Worm (Caenorhabditis elegans) whole organism, L2 larva: ENCODE measurements around the gene mib-1.
A peak's percentile ranks its signal among the peaks of the same experiment; 100 is the strongest.

ENCODE experiments used
- C34F6.9 ChIP-seq: fragments of 150-350 bp; optimal IDR thresholded peaks from 2 replicates; lab custom pipeline; 2014; ENCODE audit warnings: missing biosample characterization, missing genetic modification characterization
- F13H6.1 ChIP-seq: sonication (generic microtip); optimal IDR thresholded peaks from 2 replicates; lab custom pipeline; 2016; ENCODE audit warnings: missing genetic modification characterization, missing compliant biosample characterization
- R02D3.7 ChIP-seq: fragments of 150-350 bp; optimal IDR thresholded peaks from 2 replicates; lab custom pipeline; 2014; ENCODE audit warnings: missing biosample characterization, missing genetic modification characterization
- Y55F3AM.14 ChIP-seq: fragments of 200-800 bp; sonication (Bioruptor generic); optimal IDR thresholded peaks from 2 replicates; lab custom pipeline; 2018; ENCODE audit warnings: mild to moderate bottlenecking, missing genetic modification characterization, missing compliant biosample characterization
- ZK546.5 ChIP-seq: sonication (generic microtip); optimal IDR thresholded peaks from 2 replicates; lab custom pipeline; 2017; ENCODE audit warnings: missing biosample characterization, missing genetic modification characterization
- alr-1 ChIP-seq: fragments of 150-350 bp; optimal IDR thresholded peaks from 2 replicates; lab custom pipeline; 2014; ENCODE audit warnings: missing biosample characterization, missing genetic modification characterization
- aly-2 ChIP-seq: fragments of 150-350 bp; optimal IDR thresholded peaks from 2 replicates; lab custom pipeline; 2014; ENCODE audit warnings: missing biosample characterization, missing genetic modification characterization
- ceh-16 ChIP-seq: fragments of 150-350 bp; optimal IDR thresholded peaks from 2 replicates; lab custom pipeline; 2014; ENCODE audit warnings: missing biosample characterization, missing genetic modification characterization
- ceh-82 ChIP-seq: fragments of 150-350 bp; optimal IDR thresholded peaks from 2 replicates; lab custom pipeline; 2014; ENCODE audit warnings: missing biosample characterization, missing genetic modification characterization
- crh-2 ChIP-seq: sonication (generic microtip); optimal IDR thresholded peaks from 2 replicates; lab custom pipeline; 2017; ENCODE audit warnings: missing biosample characterization, missing genetic modification characterization
- dmd-4 ChIP-seq: sonication (generic microtip); optimal IDR thresholded peaks from 2 replicates; lab custom pipeline; 2017; ENCODE audit warnings: missing biosample characterization, missing genetic modification characterization
- elt-3 ChIP-seq: sonication (generic microtip); optimal IDR thresholded peaks from 2 replicates; lab custom pipeline; 2017; ENCODE audit warnings: missing biosample characterization, missing genetic modification characterization
- fos-1 ChIP-seq: fragments of 150-350 bp; optimal IDR thresholded peaks from 2 replicates; lab custom pipeline; 2014; ENCODE audit warnings: missing biosample characterization, missing genetic modification characterization
- gmeb-1 ChIP-seq: fragments of 150-350 bp; optimal IDR thresholded peaks from 2 replicates; lab custom pipeline; 2014; ENCODE audit warnings: missing biosample characterization, missing genetic modification characterization
- lin-11 ChIP-seq: fragments of 150-350 bp; sonication (generic microtip); optimal IDR thresholded peaks from 2 replicates; lab custom pipeline; 2014; ENCODE audit warnings: missing biosample characterization, missing genetic modification characterization, inconsistent platforms, mixed read lengths
- lin-13 ChIP-seq: fragments of 150-350 bp; optimal IDR thresholded peaks from 2 replicates; lab custom pipeline; 2014; ENCODE audit warnings: missing biosample characterization, missing genetic modification reagents, missing genetic modification characterization
- lin-39 ChIP-seq: fragments of 150-350 bp; optimal IDR thresholded peaks from 2 replicates; lab custom pipeline; 2014; ENCODE audit warnings: missing biosample characterization, missing genetic modification reagents, missing genetic modification characterization
- lsy-2 ChIP-seq, 2 experiments: fragments of 150-350 bp in 1 of 2; sonication (generic microtip) in 1 of 2; optimal IDR thresholded peaks; 2 replicates each; lab custom pipeline; 2014 to 2017; ENCODE audit warnings: missing biosample characterization in 2 of 2, missing genetic modification characterization in 2 of 2
- mab-5 ChIP-seq: fragments of 150-350 bp; optimal IDR thresholded peaks from 2 replicates; lab custom pipeline; 2014; ENCODE audit warnings: missing biosample characterization, missing genetic modification characterization
- mbf-1 ChIP-seq: sonication (generic microtip); optimal IDR thresholded peaks from 2 replicates; lab custom pipeline; 2017; ENCODE audit warnings: missing biosample characterization, missing genetic modification characterization
- mdl-1 ChIP-seq, 2 experiments: fragments of 150-350 bp in 1 of 2; sonication (generic microtip) in 1 of 2; optimal IDR thresholded peaks; 2 replicates each; lab custom pipeline; 2017; ENCODE audit warnings: missing biosample characterization in 2 of 2, missing genetic modification characterization in 2 of 2
- nhr-10 ChIP-seq: sonication (generic microtip); optimal IDR thresholded peaks from 2 replicates; lab custom pipeline; 2017; ENCODE audit warnings: missing biosample characterization, missing genetic modification characterization
- nhr-12 ChIP-seq: fragments of 150-350 bp; optimal IDR thresholded peaks from 2 replicates; lab custom pipeline; 2014; ENCODE audit warnings: missing biosample characterization, missing genetic modification characterization
- nhr-21 ChIP-seq: fragments of 150-350 bp; optimal IDR thresholded peaks from 2 replicates; lab custom pipeline; 2014; ENCODE audit warnings: missing biosample characterization, missing genetic modification characterization
- nhr-23 ChIP-seq: fragments of 150-350 bp; optimal IDR thresholded peaks from 2 replicates; lab custom pipeline; 2014; ENCODE audit warnings: missing biosample characterization, missing genetic modification reagents, missing genetic modification characterization
- nhr-6 ChIP-seq: fragments of 150-350 bp; optimal IDR thresholded peaks from 2 replicates; lab custom pipeline; 2014; ENCODE audit warnings: missing biosample characterization, missing genetic modification characterization
- nhr-77 ChIP-seq: fragments of 150-350 bp; optimal IDR thresholded peaks from 2 replicates; lab custom pipeline; 2014; ENCODE audit warnings: missing biosample characterization, missing genetic modification characterization
- sem-4 ChIP-seq: fragments of 150-350 bp; optimal IDR thresholded peaks from 2 replicates; lab custom pipeline; 2014; ENCODE audit warnings: missing biosample characterization, missing genetic modification reagents, missing genetic modification characterization
- skn-1 ChIP-seq: sonication (generic microtip); optimal IDR thresholded peaks from 2 replicates; lab custom pipeline; 2017; ENCODE audit warnings: missing biosample characterization, missing genetic modification characterization
- sma-3 ChIP-seq: sonication (generic microtip); optimal IDR thresholded peaks from 2 replicates; lab custom pipeline; 2016; ENCODE audit warnings: missing genetic modification reagents, missing genetic modification characterization, missing compliant biosample characterization
- sma-9 ChIP-seq, 2 experiments: fragments of 150-350 bp in 1 of 2; sonication (generic microtip) in 1 of 2; optimal IDR thresholded peaks; 2 replicates each; lab custom pipeline; 2014 to 2016; ENCODE audit warnings: missing genetic modification characterization in 2 of 2, mild to moderate bottlenecking in 1 of 2, missing biosample characterization in 1 of 2, missing compliant biosample characterization in 1 of 2, missing genetic modification reagents in 1 of 2, moderate library complexity in 1 of 2
- snpc-4 ChIP-seq: fragments of 150-350 bp; optimal IDR thresholded peaks from 2 replicates; lab custom pipeline; 2014; ENCODE audit warnings: missing biosample characterization, missing genetic modification characterization
- unc-39 ChIP-seq: fragments of 150-350 bp; optimal IDR thresholded peaks from 2 replicates; lab custom pipeline; 2014; ENCODE audit warnings: missing biosample characterization, missing genetic modification characterization
- unc-55 ChIP-seq: fragments of 150-350 bp; sonication (generic microtip); optimal IDR thresholded peaks from 3 replicates; lab custom pipeline; 2014; ENCODE audit warnings: missing biosample characterization, missing genetic modification reagents, missing genetic modification characterization
- zag-1 ChIP-seq: fragments of 150-350 bp; optimal IDR thresholded peaks from 2 replicates; lab custom pipeline; 2014; ENCODE audit warnings: missing biosample characterization, missing genetic modification characterization
- ztf-1 ChIP-seq: fragments of 200-800 bp; sonication (Bioruptor generic); conservative IDR thresholded peaks from 2 replicates; pipeline ENCODE4 v1.3.6; 2022; ENCODE audit warnings: missing genetic modification characterization, missing compliant biosample characterization
- ztf-11 ChIP-seq: sonication (generic microtip); optimal IDR thresholded peaks from 2 replicates; lab custom pipeline; 2017; ENCODE audit warnings: missing biosample characterization, missing genetic modification characterization
- ztf-4 ChIP-seq: fragments of 150-350 bp; optimal IDR thresholded peaks from 2 replicates; lab custom pipeline; 2014; ENCODE audit warnings: missing biosample characterization, missing genetic modification characterization

mib-1 gene

ce11 chrIII:11311466-11311865 lies 21.0 kb upstream of the mib-1 start, which contains the start of gene rab-35:
TSS of gene rab-35 (minus strand) at chrIII:11311566.
- no peak for TF ChIP-seq mab-5 (tag; lab: Kevin White, UChicago)
- TF ChIP-seq sem-4 (tag; lab: Kevin White, UChicago): no peak
- no peak for TF ChIP-seq F13H6.1 (tag; lab: Kevin White, UChicago)

ce11 chrIII:11289876-11290275 lies 600 bp downstream of the mib-1 start:
- TF ChIP-seq nhr-6: no peak
- no peak for TF ChIP-seq ztf-11

ce11 chrIII:11288295-11288694 lies 2.2 kb downstream of the mib-1 start:
- TF ChIP-seq sem-4 (tag; lab: Kevin White, UChicago) (no peak), C34F6.9 (tag; lab: Kevin White, UChicago) (no peak), nhr-10 (tag; lab: Kevin White, UChicago) (no peak), ztf-1 (no peak), mbf-1 (tag; lab: Kevin White, UChicago) (no peak), fos-1 (no peak), crh-2 (tag; lab: Kevin White, UChicago) (no peak), aly-2 (tag; lab: Kevin White, UChicago) (no peak), nhr-12 (tag; lab: Kevin White, UChicago) (no peak), snpc-4 (tag; lab: Kevin White, UChicago) (no peak), nhr-23 (tag; lab: Kevin White, UChicago) (no peak)
- TF ChIP-seq, all 48 proteins: peak for 0

ce11 chrIII:11287340-11287739 lies 3.1 kb downstream of the mib-1 start:
- TF ChIP-seq lin-11 (tag; lab: Kevin White, UChicago) (no peak), ZK546.5 (tag; lab: Kevin White, UChicago) (no peak), alr-1 (tag; lab: Kevin White, UChicago) (no peak)

- no peak for TF ChIP-seq sma-9 (GFP tag; optimal IDR thresholded peaks at IDR 0.05; lab: Kevin White, UChicago)
- no peak for TF ChIP-seq sma-9 (tag; optimal IDR thresholded peaks at IDR 0.05; lab: Kevin White, UChicago)
- peak in 1 of 2 experiments; percentile 44 for TF ChIP-seq lsy-2 (tag; optimal IDR thresholded peaks at IDR 0.05; lab: Kevin White, UChicago)
- TF ChIP-seq fos-1: no peak
- no peak for TF ChIP-seq nhr-12 (tag; lab: Kevin White, UChicago)
- peak; percentile 44 for TF ChIP-seq C34F6.9 (tag; lab: Kevin White, UChicago)
- TF ChIP-seq crh-2 (tag; lab: Kevin White, UChicago): peak; percentile 87
- TF ChIP-seq lin-13: peak; percentile 35
- TF ChIP-seq F13H6.1 (tag; lab: Kevin White, UChicago): peak; percentile 32
- peak; percentile 41 for TF ChIP-seq sma-3 (GFP tag; lab: Kevin White, UChicago)
- TF ChIP-seq lin-11 (tag; lab: Kevin White, UChicago): no peak
- TF ChIP-seq nhr-77 (tag; lab: Kevin White, UChicago): no peak
- TF ChIP-seq gmeb-1 (tag; lab: Kevin White, UChicago): peak; percentile 86
- no peak for TF ChIP-seq dmd-4 (tag; lab: Kevin White, UChicago)
- TF ChIP-seq unc-55: peak; percentile 56
- TF ChIP-seq ztf-1: no peak
- TF ChIP-seq sem-4 (tag; lab: Kevin White, UChicago): no peak
- TF ChIP-seq, all 48 proteins: peak for 8
Measured at ce11 chrIII:11286069-11286468, 4.4 kb downstream of the mib-1 start.

- TF ChIP-seq lin-11 (tag; lab: Kevin White, UChicago) (no peak), sma-9 (GFP tag; optimal IDR thresholded peaks at IDR 0.05; lab: Kevin White, UChicago) (no peak), sma-9 (tag; optimal IDR thresholded peaks at IDR 0.05; lab: Kevin White, UChicago) (no peak), skn-1 (no peak), zag-1 (tag; lab: Kevin White, UChicago) (no peak), elt-3 (tag; lab: Kevin White, UChicago) (no peak), R02D3.7 (no peak), C34F6.9 (tag; lab: Kevin White, UChicago) (no peak), lin-13 (no peak), nhr-21 (tag; lab: Kevin White, UChicago) (no peak), mdl-1 (tag; optimal IDR thresholded peaks at IDR 0.05; lab: Kevin White, UChicago) (no peak), ztf-11 (no peak), gmeb-1 (tag; lab: Kevin White, UChicago) (no peak), nhr-10 (tag; lab: Kevin White, UChicago) (no peak), Y55F3AM.14 (GFP tag; lab: Kevin White, UChicago) (no peak), ceh-82 (no peak), unc-39 (tag; lab: Kevin White, UChicago) (no peak), ceh-16 (tag; lab: Kevin White, UChicago) (no peak), ZK546.5 (tag; lab: Kevin White, UChicago) (no peak), lin-39 (tag; lab: Kevin White, UChicago) (no peak), ztf-4 (no peak)
Measured at ce11 chrIII:11283648-11284047, 6.8 kb downstream of the mib-1 start.
